Fruit fly (Drosophila melanogaster): Measurements from ENCODE around the gene Nhe1.

Gene Nhe1

dm6 chr2L:90081-90480, 16.5 kb downstream of the Nhe1 start:
- no peak for TF ChIP-seq sage (GFP tag; optimal IDR thresholded peaks at IDR 0.05)
- TF ChIP-seq foxo (GFP tag; optimal IDR thresholded peaks at IDR 0.05) = no peak
- no peak for TF ChIP-seq ey (GFP tag; optimal IDR thresholded peaks at IDR 0.05)
- TF ChIP-seq CG9705 (GFP tag; optimal IDR thresholded peaks at IDR 0.05) = no peak
- TF ChIP-seq Jra (GFP tag; optimal IDR thresholded peaks at IDR 0.05) = no peak
- TF ChIP-seq rgr (GFP tag; optimal IDR thresholded peaks at IDR 0.05) = no peak
- no peak for TF ChIP-seq usp (GFP tag; optimal IDR thresholded peaks at IDR 0.05)

DNA sequence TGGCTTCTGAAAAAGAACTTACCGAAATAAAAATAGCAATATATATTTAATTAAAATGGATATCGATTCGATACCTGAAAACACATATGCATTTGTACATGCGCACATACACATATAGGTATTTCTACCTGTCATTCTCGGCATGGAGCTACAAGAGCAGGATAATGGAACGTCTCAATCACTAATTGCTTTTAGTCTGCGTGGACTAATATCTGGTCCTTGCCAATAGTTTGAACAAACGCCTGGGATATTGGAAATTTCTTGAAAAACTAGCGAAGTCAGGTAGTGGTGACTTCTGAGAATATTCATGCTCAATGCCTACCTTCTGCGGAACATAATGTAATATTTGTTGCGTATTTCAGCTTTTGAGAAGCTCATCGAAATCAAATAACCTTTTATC, 17.4 kb downstream of the Nhe1 start:
- no peak for TF ChIP-seq pan (optimal IDR thresholded peaks at IDR 0.05)
- no peak for TF ChIP-seq CG9705 (GFP tag; optimal IDR thresholded peaks at IDR 0.05)
- no peak for TF ChIP-seq Vsx2 (GFP tag; optimal IDR thresholded peaks at IDR 0.05; ENCODE audit: partially characterized antibody)
- no peak for TF ChIP-seq fru (GFP tag; optimal IDR thresholded peaks at IDR 0.05)
- no peak for TF ChIP-seq dsf (GFP tag; optimal IDR thresholded peaks at IDR 0.05; ENCODE audit: borderline replicate concordance)
- no peak for TF ChIP-seq sv (GFP tag; optimal IDR thresholded peaks at IDR 0.05)
- TF ChIP-seq dmrt93B (GFP tag; optimal IDR thresholded peaks at IDR 0.05) = no peak
- no peak for TF ChIP-seq woc (GFP tag; optimal IDR thresholded peaks at IDR 0.05)
- TF ChIP-seq N (GFP tag; optimal IDR thresholded peaks at IDR 0.05) = no peak
- TF ChIP-seq tai (GFP tag; optimal IDR thresholded peaks at IDR 0.05) = no peak
- TF ChIP-seq h (GFP tag; optimal IDR thresholded peaks at IDR 0.05) = no peak
- no peak for TF ChIP-seq Hr78 (GFP tag; optimal IDR thresholded peaks at IDR 0.05)
- TF ChIP-seq Sp1 (GFP tag; optimal IDR thresholded peaks at IDR 0.05) = no peak
- no peak for TF ChIP-seq psq (GFP tag; optimal IDR thresholded peaks at IDR 0.05)
- no peak for TF ChIP-seq sage (GFP tag; optimal IDR thresholded peaks at IDR 0.05)
- no peak for TF ChIP-seq dl (GFP tag; optimal IDR thresholded peaks at IDR 0.05; ENCODE audit: insufficient read depth in 1 of 2, partially characterized antibody in 2 of 2)
- no peak for TF ChIP-seq usp (GFP tag; optimal IDR thresholded peaks at IDR 0.05)
- no peak for TF ChIP-seq CG32264 (GFP tag; optimal IDR thresholded peaks at IDR 0.05)
- TF ChIP-seq ey (GFP tag; optimal IDR thresholded peaks at IDR 0.05) = no peak

DNA sequence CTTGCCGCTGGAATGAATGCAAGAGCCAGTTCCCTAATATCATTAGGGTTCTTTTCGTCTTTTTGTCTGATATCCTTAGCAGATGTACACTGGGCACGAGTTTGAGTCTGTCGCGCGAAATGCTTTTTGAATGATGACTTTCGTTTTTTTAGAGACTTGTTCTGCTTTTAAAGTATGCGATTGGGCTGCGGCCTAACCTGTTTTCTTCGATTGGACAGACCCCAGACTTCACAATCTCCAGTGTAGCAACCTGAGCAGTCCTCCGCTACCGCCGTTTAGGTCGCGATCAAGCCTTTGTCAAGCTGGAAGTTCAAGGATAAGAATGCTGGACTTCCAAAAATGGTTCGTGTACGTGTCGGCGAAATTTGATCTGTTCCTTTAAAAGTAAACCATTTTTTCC, 18.0 kb downstream of the Nhe1 start:
- peak; percentile 54 for TF ChIP-seq fru (GFP tag; optimal IDR thresholded peaks at IDR 0.05)
- TF ChIP-seq OdsH (GFP tag; optimal IDR thresholded peaks at IDR 0.05) = peak; percentile 20
- TF ChIP-seq dmrt93B (GFP tag; optimal IDR thresholded peaks at IDR 0.05) = no peak
- peak; percentile 47 for TF ChIP-seq ey (GFP tag; optimal IDR thresholded peaks at IDR 0.05)
- peak in 1 of 2 experiments; percentile 49 for TF ChIP-seq foxo (GFP tag; optimal IDR thresholded peaks at IDR 0.05)
- peak; percentile 19 for TF ChIP-seq br (GFP tag; optimal IDR thresholded peaks at IDR 0.05)
- no peak for TF ChIP-seq Jra (GFP tag; optimal IDR thresholded peaks at IDR 0.05)
- peak; percentile 27 for TF ChIP-seq h (GFP tag; optimal IDR thresholded peaks at IDR 0.05)
- peak; percentile 29 for TF ChIP-seq rgr (GFP tag; optimal IDR thresholded peaks at IDR 0.05)
- peak; percentile 29 for TF ChIP-seq woc (GFP tag; optimal IDR thresholded peaks at IDR 0.05)
- peak; percentile 41 for TF ChIP-seq HLH106 (tag; optimal IDR thresholded peaks at IDR 0.05)
- no peak for TF ChIP-seq lola (GFP tag; optimal IDR thresholded peaks at IDR 0.05)
- peak; percentile 67 for TF ChIP-seq Vsx2 (GFP tag; optimal IDR thresholded peaks at IDR 0.05; ENCODE audit: partially characterized antibody)

DNA sequence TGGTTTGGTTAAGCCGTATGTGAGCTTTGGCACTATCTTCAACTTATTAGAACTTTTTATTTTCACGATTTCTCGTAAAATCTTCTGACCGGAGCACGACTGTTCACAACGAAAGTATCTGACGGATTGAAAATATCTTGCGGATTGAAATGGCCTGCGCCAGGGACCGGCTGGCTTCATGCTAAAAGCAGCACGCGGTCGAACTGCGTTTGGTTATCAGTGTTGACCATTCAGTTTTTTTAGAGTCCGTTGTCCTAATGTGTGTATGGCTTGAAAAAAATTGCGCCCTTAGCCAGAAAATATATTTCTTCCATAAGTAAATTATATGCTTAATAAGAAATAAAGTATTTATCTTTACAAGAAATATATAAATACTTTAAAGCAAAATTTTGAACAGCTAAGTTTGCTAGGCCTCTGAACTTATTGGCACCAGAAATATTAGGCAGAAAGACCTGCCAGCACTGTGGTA, 19.2 kb downstream of the Nhe1 start, which contains the start of gene net:
Gene net, minus strand, starts transcription at position 133 of the 469 bp plus-strand sequence.
- TF ChIP-seq Hr78 (GFP tag; optimal IDR thresholded peaks at IDR 0.05) = no peak
- TF ChIP-seq ey (GFP tag; optimal IDR thresholded peaks at IDR 0.05) = peak; percentile 31
- TF ChIP-seq Abd-B (GFP tag; optimal IDR thresholded peaks at IDR 0.05) = no peak
- no peak for TF ChIP-seq pan (optimal IDR thresholded peaks at IDR 0.05)
- TF ChIP-seq Hnf4 (GFP tag; optimal IDR thresholded peaks at IDR 0.05) = no peak
- no peak for TF ChIP-seq tai (GFP tag; optimal IDR thresholded peaks at IDR 0.05)
- TF ChIP-seq Dif (GFP tag; optimal IDR thresholded peaks at IDR 0.05; ENCODE audit: partially characterized antibody) = peak; percentile 62
- TF ChIP-seq brk (GFP tag; optimal IDR thresholded peaks at IDR 0.05) = peak; percentile 55
- peak; percentile 81 for TF ChIP-seq CG9705 (GFP tag; optimal IDR thresholded peaks at IDR 0.05)
- peak; percentile 57 for TF ChIP-seq OdsH (GFP tag; optimal IDR thresholded peaks at IDR 0.05)
- no peak for TF ChIP-seq CG32264 (GFP tag; optimal IDR thresholded peaks at IDR 0.05)
- no peak for TF ChIP-seq GATAd (GFP tag; optimal IDR thresholded peaks at IDR 0.05)
- no peak for TF ChIP-seq sage (GFP tag; optimal IDR thresholded peaks at IDR 0.05)
- no peak for TF ChIP-seq N (GFP tag; optimal IDR thresholded peaks at IDR 0.05)
- TF ChIP-seq foxo (GFP tag; optimal IDR thresholded peaks at IDR 0.05) = peak in 1 of 2 experiments; percentile 72
- peak; percentile 32 for TF ChIP-seq CrebA (GFP tag; optimal IDR thresholded peaks at IDR 0.05; ENCODE audit: borderline replicate concordance)
- TF ChIP-seq Dfd (GFP tag; optimal IDR thresholded peaks at IDR 0.05) = no peak
- TF ChIP-seq Sp1 (GFP tag; optimal IDR thresholded peaks at IDR 0.05) = peak; percentile 87
- TF ChIP-seq br (GFP tag; optimal IDR thresholded peaks at IDR 0.05) = peak; percentile 50
- TF ChIP-seq fru (GFP tag; optimal IDR thresholded peaks at IDR 0.05) = peak; percentile 58
- peak in 1 of 2 experiments; percentile 22 for TF ChIP-seq dl (GFP tag; optimal IDR thresholded peaks at IDR 0.05; ENCODE audit: insufficient read depth in 1 of 2, partially characterized antibody in 2 of 2)
- no peak for TF ChIP-seq Rel (GFP tag; optimal IDR thresholded peaks at IDR 0.05)
- peak; percentile 76 for TF ChIP-seq Rel (tag; optimal IDR thresholded peaks at IDR 0.05)
- peak; percentile 99 for TF ChIP-seq Myc (optimal IDR thresholded peaks at IDR 0.05)
- TF ChIP-seq Mio (GFP tag; optimal IDR thresholded peaks at IDR 0.05) = no peak
- peak; percentile 30 for TF ChIP-seq psq (GFP tag; optimal IDR thresholded peaks at IDR 0.05)
- TF ChIP-seq usp (GFP tag; optimal IDR thresholded peaks at IDR 0.05) = no peak
- TF ChIP-seq rgr (GFP tag; optimal IDR thresholded peaks at IDR 0.05) = peak; percentile 76
- peak; percentile 88 for TF ChIP-seq HLH106 (tag; optimal IDR thresholded peaks at IDR 0.05)
- TF ChIP-seq lola (GFP tag; optimal IDR thresholded peaks at IDR 0.05) = no peak
- peak; percentile 52 for TF ChIP-seq dmrt93B (GFP tag; optimal IDR thresholded peaks at IDR 0.05)
- TF ChIP-seq Jra (GFP tag; optimal IDR thresholded peaks at IDR 0.05) = no peak
- no peak for TF ChIP-seq dsf (GFP tag; optimal IDR thresholded peaks at IDR 0.05; ENCODE audit: borderline replicate concordance)
- no peak for TF ChIP-seq Vsx2 (GFP tag; optimal IDR thresholded peaks at IDR 0.05; ENCODE audit: partially characterized antibody)
- TF ChIP-seq h (GFP tag; optimal IDR thresholded peaks at IDR 0.05) = peak; percentile 73
- no peak for TF ChIP-seq jim (GFP tag; optimal IDR thresholded peaks at IDR 0.05)
- TF ChIP-seq woc (GFP tag; optimal IDR thresholded peaks at IDR 0.05) = peak; percentile 73
